Worm (Caenorhabditis elegans): ENCODE measurements around the gene tnt-4.

DNA sequence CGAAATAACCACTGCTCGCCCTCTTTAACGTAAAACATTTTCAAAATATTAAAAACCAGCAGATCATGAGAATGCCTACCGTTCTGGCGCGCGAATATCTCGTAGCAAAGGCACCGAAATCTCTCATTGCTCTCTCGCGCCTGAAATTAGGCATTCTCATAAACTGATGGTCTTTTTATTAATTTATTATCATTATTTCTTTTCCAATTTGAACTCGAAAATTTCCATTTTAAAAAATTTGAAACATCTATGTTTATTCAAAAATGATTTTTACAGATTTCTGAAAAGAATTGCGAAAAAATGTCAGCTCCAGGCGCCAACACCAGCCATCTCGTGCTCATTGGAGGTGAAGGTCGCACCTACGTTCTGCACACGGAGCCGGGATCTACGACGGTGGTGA, 37.2 kb upstream of the tnt-4 start, which contains the start of gene F59A7.12:
- TF ChIP-seq skn-1 (tag; optimal IDR thresholded peaks at IDR 0.05) (no peak), mep-1 (tag; optimal IDR thresholded peaks at IDR 0.05) (no peak), ces-1 (GFP tag; optimal IDR thresholded peaks at IDR 0.05) (no peak), ama-1 (optimal IDR thresholded peaks at IDR 0.05) (no peak), dve-1 (tag; optimal IDR thresholded peaks at IDR 0.05; ENCODE audit: insufficient read depth) (no peak), madf-9 (GFP tag; conservative IDR thresholded peaks at IDR 0.05) (no peak), ztf-7 (tag; optimal IDR thresholded peaks at IDR 0.05) (no peak), nhr-48 (tag; optimal IDR thresholded peaks at IDR 0.05) (no peak)
